Worm (Caenorhabditis elegans): ENCODE measurements around the gene fkh-6.

DNA sequence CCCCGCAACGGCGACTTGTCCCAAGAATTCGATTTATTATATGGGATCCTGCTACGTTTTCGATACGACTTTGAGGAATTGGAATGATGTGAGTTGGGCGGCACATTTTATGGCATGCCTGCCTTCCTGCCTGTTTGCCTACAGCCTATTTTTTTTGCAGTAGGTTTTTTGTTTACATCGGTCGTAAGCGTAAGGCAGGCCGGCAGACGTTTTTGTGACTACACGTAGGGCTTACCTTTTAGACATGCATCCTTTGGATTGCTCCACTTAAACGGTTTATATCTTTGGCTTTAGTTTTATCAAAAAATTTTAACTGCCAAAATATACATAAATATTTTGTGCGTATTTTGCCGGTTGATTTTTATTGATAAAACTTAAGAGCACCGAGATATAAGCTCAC, 24.0 kb downstream of the fkh-6 start:
- no peak for TF ChIP-seq lin-13 (tag; optimal IDR thresholded peaks at IDR 0.05)
- TF ChIP-seq mep-1 (tag; optimal IDR thresholded peaks at IDR 0.05): no peak

All from whole organism, mixed stage, embryonic.